Worm (Caenorhabditis elegans): Measurements from ENCODE around the gene clc-7.

ce11 chrX:5079297-5079696 lies 11.4 kb downstream of the clc-7 start:
- no peak for TF ChIP-seq tbx-8 (GFP tag; optimal IDR thresholded peaks at IDR 0.05)
- TF ChIP-seq lin-13 (tag; optimal IDR thresholded peaks at IDR 0.05): no peak
- TF ChIP-seq unc-62 (GFP tag; optimal IDR thresholded peaks at IDR 0.05): no peak
- no peak for TF ChIP-seq lin-32 (GFP tag; optimal IDR thresholded peaks at IDR 0.05)
- TF ChIP-seq snpc-4 (tag; optimal IDR thresholded peaks at IDR 0.05): no peak
- no peak for TF ChIP-seq nhr-237 (tag; optimal IDR thresholded peaks at IDR 0.05)
- no peak for TF ChIP-seq ces-1 (GFP tag; optimal IDR thresholded peaks at IDR 0.05)
- no peak for TF ChIP-seq unc-39 (tag; optimal IDR thresholded peaks at IDR 0.05)
- TF ChIP-seq ceh-43 (GFP tag; optimal IDR thresholded peaks at IDR 0.05): no peak

All from whole organism, mixed stage, embryonic.